Worm (Caenorhabditis elegans) whole organism, L4 larva: ENCODE results near the gene snb-1.

Source experiments
- F26F4.8 ChIP-seq: fragments of 200-800 bp; sonication (Bioruptor generic); conservative IDR thresholded peaks from 2 replicates; pipeline ENCODE4 v1.3.6; 2022; ENCODE audit warnings: missing genetic modification characterization, missing compliant biosample characterization
- F37D6.2 ChIP-seq: sonication (generic microtip); optimal IDR thresholded peaks from 2 replicates; lab custom pipeline; 2016; ENCODE audit warnings: mild to moderate bottlenecking, missing genetic modification characterization, missing compliant biosample characterization
- R02D3.7 ChIP-seq: fragments of 150-350 bp; sonication (generic microtip); optimal IDR thresholded peaks from 3 replicates; lab custom pipeline; 2014; ENCODE audit warnings: missing biosample characterization, missing genetic modification characterization
- T20F7.1 ChIP-seq: fragments of 200-800 bp; sonication (Bioruptor generic); optimal IDR thresholded peaks from 2 replicates; lab custom pipeline; 2018; ENCODE audit warnings: mild to moderate bottlenecking, missing genetic modification characterization, missing compliant biosample characterization
- T26A8.4 ChIP-seq: fragments of 200-800 bp; sonication (Bioruptor generic); IDR thresholded peaks from 2 replicates; pipeline ENCODE4 v1.3.6; 2022; ENCODE audit warnings: missing genetic modification characterization, missing compliant biosample characterization
- ZK546.5 ChIP-seq, 2 experiments: sonication (generic microtip); optimal IDR thresholded peaks; 2 replicates each; lab custom pipeline; 2017; ENCODE audit warnings: missing biosample characterization in 2 of 2, missing genetic modification characterization in 2 of 2
- daf-16 ChIP-seq, 3 experiments: sonication (generic microtip); optimal IDR thresholded peaks; 2 replicates each; lab custom pipeline; 2016 to 2017; ENCODE audit warnings: missing genetic modification characterization in 3 of 3, missing genetic modification reagents in 3 of 3, mild to moderate bottlenecking in 2 of 3, missing compliant biosample characterization in 2 of 3, missing biosample characterization in 1 of 3, moderate library complexity in 1 of 3
- jun-1 ChIP-seq: fragments of 150-350 bp; optimal IDR thresholded peaks from 2 replicates; lab custom pipeline; 2014; ENCODE audit warnings: missing biosample characterization, missing genetic modification reagents, missing genetic modification characterization
- lin-13 ChIP-seq: fragments of 150-350 bp; optimal IDR thresholded peaks from 2 replicates; lab custom pipeline; 2014; ENCODE audit warnings: missing biosample characterization, missing genetic modification reagents, missing genetic modification characterization
- nhr-237 ChIP-seq: sonication (generic microtip); optimal IDR thresholded peaks from 2 replicates; lab custom pipeline; 2017; ENCODE audit warnings: missing biosample characterization, missing genetic modification characterization
- nhr-28 ChIP-seq: fragments of 150-350 bp; optimal IDR thresholded peaks from 2 replicates; lab custom pipeline; 2014; ENCODE audit warnings: missing biosample characterization, missing genetic modification characterization
- pqm-1 ChIP-seq: sonication (generic microtip); optimal IDR thresholded peaks from 2 replicates; lab custom pipeline; 2017; ENCODE audit warnings: missing biosample characterization, missing genetic modification characterization
- unc-62 ChIP-seq, 3 experiments: fragments of 150-350 bp in 1 of 3; sonication (generic microtip); optimal IDR thresholded peaks in 2 of 3; peaks in 1 of 3; 1 replicate in 1 of 3; 2 replicates in 2 of 3; lab custom pipeline; 2014 to 2017; ENCODE audit warnings: missing biosample characterization in 3 of 3, missing genetic modification characterization in 3 of 3, missing genetic modification reagents in 3 of 3, missing genotype in 1 of 3
- ztf-11 ChIP-seq: fragments of 150-350 bp; optimal IDR thresholded peaks from 2 replicates; lab custom pipeline; 2014; ENCODE audit warnings: missing biosample characterization, missing genetic modification characterization

- TF ChIP-seq jun-1 (tag; lab: Kevin White, UChicago): no peak
- no peak for TF ChIP-seq ztf-11 (tag; lab: Kevin White, UChicago)
- no peak for TF ChIP-seq nhr-28 (tag; lab: Kevin White, UChicago)
- peak; percentile 8 for TF ChIP-seq lin-13
- TF ChIP-seq F26F4.8: no peak
- no peak for TF ChIP-seq unc-62 (GFP tag; optimal IDR thresholded peaks at IDR 0.05 in 1 of 2; lab: Kevin White, UChicago)
- no peak for TF ChIP-seq unc-62 (tag; optimal IDR thresholded peaks at IDR 0.05; lab: Kevin White, UChicago)
- TF ChIP-seq R02D3.7 (tag; lab: Kevin White, UChicago): no peak
- no peak for TF ChIP-seq F37D6.2 (tag; lab: Kevin White, UChicago)
- TF ChIP-seq daf-16 (GFP tag; optimal IDR thresholded peaks at IDR 0.05; lab: Kevin White, UChicago): no peak
- TF ChIP-seq daf-16 (tag; optimal IDR thresholded peaks at IDR 0.05; lab: Kevin White, UChicago): peak; percentile 25
- TF ChIP-seq T20F7.1 (GFP tag; lab: Kevin White, UChicago): no peak
- TF ChIP-seq nhr-237 (tag; lab: Kevin White, UChicago): no peak
- no peak for TF ChIP-seq pqm-1 (tag; lab: Kevin White, UChicago)
- TF ChIP-seq T26A8.4 (GFP tag; lab: Robert Waterston, UW): peak; percentile 40; the same call in 1 of the 2 replicates
- TF ChIP-seq ZK546.5 (tag; optimal IDR thresholded peaks at IDR 0.05; lab: Kevin White, UChicago): no peak
These were observed 1.1 kb downstream of the snb-1 start, which contains the start of gene syx-18 for ce11 chrV:6655174-6655573.
